Fruit fly (Drosophila melanogaster) whole organism, adult: ENCODE measurements around the gene CG17075.

Experiments
- CG11617 ChIP-seq: fragments of 200-800 bp; sonication (Bioruptor generic); optimal IDR thresholded peaks from 2 replicates; lab custom pipeline; 2017; ENCODE audit warnings: mild to moderate bottlenecking, missing biosample characterization, missing genetic modification reagents, missing genetic modification characterization
- CG12768 ChIP-seq: fragments of 200-800 bp; sonication (Bioruptor generic); optimal IDR thresholded peaks from 2 replicates; lab custom pipeline; 2017; ENCODE audit warnings: missing biosample characterization, missing genetic modification characterization, mild to moderate bottlenecking, moderate library complexity, missing genetic modification reagents
- CG14711 ChIP-seq: fragments of 200-800 bp; sonication (Bioruptor generic); optimal IDR thresholded peaks from 2 replicates; lab custom pipeline; 2018; ENCODE audit warnings: missing biosample characterization, mild to moderate bottlenecking, missing genetic modification characterization, moderate library complexity
- CG1620 ChIP-seq: fragments of 200-800 bp; sonication (Bioruptor generic); optimal IDR thresholded peaks from 2 replicates; lab custom pipeline; 2016; ENCODE audit warnings: missing biosample characterization, missing genetic modification characterization
- CG33017 ChIP-seq: fragments of 200-800 bp; sonication (Bioruptor generic); optimal IDR thresholded peaks from 2 replicates; lab custom pipeline; 2018; ENCODE audit warnings: missing biosample characterization, mild to moderate bottlenecking, missing genetic modification characterization, moderate library complexity
- CG5204 ChIP-seq: fragments of 200-800 bp; sonication (Bioruptor generic); optimal IDR thresholded peaks from 2 replicates; lab custom pipeline; 2016; ENCODE audit warnings: missing biosample characterization, missing genetic modification characterization
- CG7045 ChIP-seq: fragments of 200-800 bp; sonication (Bioruptor generic); optimal IDR thresholded peaks from 2 replicates; lab custom pipeline; 2017; ENCODE audit warnings: missing biosample characterization, mild to moderate bottlenecking, missing genetic modification characterization
- CG7101 ChIP-seq: fragments of 200-800 bp; sonication (Bioruptor generic); optimal IDR thresholded peaks from 2 replicates; lab custom pipeline; 2018; ENCODE audit warnings: missing biosample characterization, mild to moderate bottlenecking, missing genetic modification characterization, moderate library complexity
- Clk ChIP-seq: fragments of 200-800 bp; sonication (Bioruptor generic); optimal IDR thresholded peaks from 2 replicates; lab custom pipeline; 2017; ENCODE audit warnings: missing biosample characterization, missing genetic modification characterization
- Crg-1 ChIP-seq: fragments of 200-800 bp; sonication (Bioruptor generic); optimal IDR thresholded peaks from 2 replicates; lab custom pipeline; 2016; ENCODE audit warnings: missing biosample characterization, missing genetic modification characterization
- Hr96 ChIP-seq: fragments of 200-800 bp; sonication (Bioruptor generic); optimal IDR thresholded peaks from 2 replicates; lab custom pipeline; 2016; ENCODE audit warnings: missing biosample characterization, missing genetic modification characterization
- Mnt ChIP-seq: fragments of 200-800 bp; sonication (Bioruptor generic); optimal IDR thresholded peaks from 2 replicates; lab custom pipeline; 2016; ENCODE audit warnings: missing biosample characterization, mild to moderate bottlenecking, missing genetic modification characterization
- bab1 ChIP-seq: fragments of 200-800 bp; sonication (Bioruptor generic); optimal IDR thresholded peaks from 3 replicates; lab custom pipeline; 2019; ENCODE audit warnings: missing biosample characterization, mild to moderate bottlenecking, missing genetic modification characterization, moderate library complexity
- cic ChIP-seq: fragments of 200-800 bp; sonication (Bioruptor generic); optimal IDR thresholded peaks from 2 replicates; lab custom pipeline; 2017; ENCODE audit warnings: missing biosample characterization, mild to moderate bottlenecking, missing genetic modification characterization, moderate library complexity
- cnc ChIP-seq, 2 experiments: fragments of >200 bp; optimal IDR thresholded peaks; 2 replicates each; lab custom pipeline; 2017
- kay ChIP-seq: fragments of 200-800 bp; sonication (Bioruptor generic); peaks from one replicate; lab custom pipeline; 2016; ENCODE audit warnings: missing biosample characterization, missing genetic modification characterization, borderline replicate concordance
- ovo ChIP-seq: fragments of 200-800 bp; sonication (Bioruptor generic); optimal IDR thresholded peaks from 2 replicates; lab custom pipeline; 2016; ENCODE audit warnings: missing biosample characterization, missing genetic modification characterization
- pad ChIP-seq: fragments of 200-800 bp; sonication (Bioruptor generic); optimal IDR thresholded peaks from 3 replicates; lab custom pipeline; 2017; ENCODE audit warnings: missing biosample characterization, missing genetic modification characterization, mild to moderate bottlenecking, moderate library complexity, missing genetic modification reagents
- tj ChIP-seq: fragments of 200-800 bp; sonication (Bioruptor generic); optimal IDR thresholded peaks from 3 replicates; lab custom pipeline; 2017; ENCODE audit warnings: missing biosample characterization, mild to moderate bottlenecking, missing genetic modification characterization, moderate library complexity
- toe ChIP-seq: fragments of 200-800 bp; sonication (Bioruptor generic); optimal IDR thresholded peaks from 2 replicates; lab custom pipeline; 2016; ENCODE audit warnings: missing biosample characterization, missing genetic modification characterization

CG17075 gene

DNA sequence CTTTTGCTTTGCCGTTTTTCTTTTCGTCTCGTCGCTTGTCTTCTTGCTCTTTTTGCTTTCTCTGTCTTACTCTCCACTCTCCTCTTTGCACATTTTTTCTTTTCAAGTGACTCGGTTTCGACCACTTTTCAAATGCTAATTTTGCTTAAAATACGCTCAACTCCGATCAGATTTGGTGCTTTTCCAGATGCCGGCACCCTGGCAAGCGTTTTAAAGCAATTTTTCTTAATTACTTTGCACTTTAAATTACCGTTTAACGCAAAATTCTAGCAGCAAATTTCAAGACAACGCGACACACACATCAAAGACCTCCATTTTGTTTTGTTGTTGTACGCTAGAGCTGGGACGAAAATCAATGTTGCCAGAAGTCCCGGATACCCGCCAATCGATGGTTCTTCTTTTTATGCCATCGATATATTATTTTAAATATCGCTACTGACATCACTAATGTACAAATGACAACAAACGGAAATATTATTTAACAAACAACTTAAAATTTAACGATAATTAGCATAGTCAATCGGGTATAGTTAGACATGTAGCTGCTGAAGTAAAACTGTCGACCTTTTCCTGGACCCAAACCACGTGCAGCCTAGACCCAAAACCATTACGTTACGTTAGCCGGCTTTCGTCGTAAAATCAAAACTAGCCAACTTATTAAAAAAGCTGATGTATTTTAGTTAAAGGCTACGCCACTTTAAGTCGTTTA lies 16.6 kb downstream of the CG17075 start, which contains the start of gene kis:
TSS of gene kis (minus strand) at position 317 of the 709 bp plus-strand sequence.
- TF ChIP-seq CG14711 (no peak), CG7045 (GFP tag; lab: Kevin White, UChicago) (peak; percentile 24), CG11617 (GFP tag; lab: Kevin White, UChicago) (peak; percentile 46), Mnt (peak; percentile 75), kay (GFP tag; lab: Kevin White, UChicago) (no peak), Clk (GFP tag; lab: Kevin White, UChicago) (peak; percentile 9), cic (GFP tag; lab: Kevin White, UChicago) (no peak), CG7101 (tag; lab: Kevin White, UChicago) (peak; percentile 25), bab1 (GFP tag; lab: Kevin White, UChicago) (peak; percentile 75), Crg-1 (peak; percentile 34), pad (peak; percentile 23), Hr96 (GFP tag; lab: Kevin White, UChicago) (peak; percentile 56), ovo (GFP tag; lab: Kevin White, UChicago) (no peak), toe (GFP tag; lab: Kevin White, UChicago) (no peak), tj (GFP tag; lab: Kevin White, UChicago) (no peak), cnc (optimal IDR thresholded peaks at IDR 0.05; lab: Kevin White, UChicago) (no peak), CG12768 (GFP tag; lab: Kevin White, UChicago) (peak; percentile 8), CG5204 (GFP tag; lab: Kevin White, UChicago) (no peak), CG1620 (GFP tag; lab: Kevin White, UChicago) (peak; percentile 64), CG33017 (tag; lab: Kevin White, UChicago) (peak; percentile 46)

DNA sequence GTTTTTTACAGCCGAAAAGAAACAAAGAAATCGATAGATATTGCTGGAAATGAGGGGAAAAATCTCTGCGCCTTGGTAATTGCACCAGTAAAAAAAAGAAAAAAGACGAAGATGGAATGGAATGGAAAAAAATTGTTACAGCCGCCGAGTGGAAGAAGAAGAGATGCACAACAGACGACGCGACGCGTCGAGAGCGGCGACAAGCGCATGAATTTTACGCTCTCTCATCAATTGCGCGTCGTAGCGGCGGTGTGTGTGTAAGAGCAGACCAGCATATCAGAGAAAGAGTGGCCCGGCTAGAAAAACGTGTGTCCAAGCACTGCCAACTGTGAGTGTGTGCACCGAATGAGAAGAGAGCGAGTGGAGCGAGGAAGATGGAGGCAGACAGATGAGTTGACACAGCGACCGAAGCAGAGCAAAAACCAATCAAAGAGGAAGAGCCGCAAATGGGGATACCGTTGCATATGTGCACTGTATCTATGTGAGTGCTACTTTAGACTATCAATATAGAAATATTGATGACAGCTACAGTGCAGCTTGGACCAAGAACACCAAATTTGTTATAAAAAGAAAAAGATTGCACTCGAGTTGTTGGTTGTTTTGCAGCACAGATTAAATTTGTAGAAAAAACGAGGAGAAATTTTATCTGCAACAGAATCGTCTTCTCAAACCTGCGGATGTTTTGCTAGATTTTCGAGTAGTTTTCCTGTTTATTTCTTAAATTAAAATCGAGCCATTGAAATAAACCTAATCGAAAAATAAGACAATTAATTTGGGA lies 18.1 kb downstream of the CG17075 start:
- no peak for TF ChIP-seq bab1 (GFP tag; lab: Kevin White, UChicago)
- peak; percentile 76 for TF ChIP-seq pad
- peak; percentile 28 for TF ChIP-seq CG12768 (GFP tag; lab: Kevin White, UChicago)
- TF ChIP-seq CG33017 (tag; lab: Kevin White, UChicago): peak; percentile 11
- TF ChIP-seq toe (GFP tag; lab: Kevin White, UChicago): no peak
- peak; percentile 18 for TF ChIP-seq ovo (GFP tag; lab: Kevin White, UChicago)
- TF ChIP-seq cic (GFP tag; lab: Kevin White, UChicago): peak; percentile 32
- TF ChIP-seq CG7101 (tag; lab: Kevin White, UChicago): peak; percentile 21
- peak; percentile 35 for TF ChIP-seq CG14711
- TF ChIP-seq CG7045 (GFP tag; lab: Kevin White, UChicago): peak; percentile 60
- no peak for TF ChIP-seq kay (GFP tag; lab: Kevin White, UChicago)
- TF ChIP-seq Hr96 (GFP tag; lab: Kevin White, UChicago): peak; percentile 7
- no peak for TF ChIP-seq Clk (GFP tag; lab: Kevin White, UChicago)
- TF ChIP-seq CG5204 (GFP tag; lab: Kevin White, UChicago): no peak
- no peak for TF ChIP-seq CG1620 (GFP tag; lab: Kevin White, UChicago)
- TF ChIP-seq Crg-1: peak; percentile 22
- peak; percentile 25 for TF ChIP-seq tj (GFP tag; lab: Kevin White, UChicago)
- TF ChIP-seq cnc (optimal IDR thresholded peaks at IDR 0.05; lab: Kevin White, UChicago): no peak
- TF ChIP-seq CG11617 (GFP tag; lab: Kevin White, UChicago): no peak
- peak; percentile 32 for TF ChIP-seq Mnt

DNA sequence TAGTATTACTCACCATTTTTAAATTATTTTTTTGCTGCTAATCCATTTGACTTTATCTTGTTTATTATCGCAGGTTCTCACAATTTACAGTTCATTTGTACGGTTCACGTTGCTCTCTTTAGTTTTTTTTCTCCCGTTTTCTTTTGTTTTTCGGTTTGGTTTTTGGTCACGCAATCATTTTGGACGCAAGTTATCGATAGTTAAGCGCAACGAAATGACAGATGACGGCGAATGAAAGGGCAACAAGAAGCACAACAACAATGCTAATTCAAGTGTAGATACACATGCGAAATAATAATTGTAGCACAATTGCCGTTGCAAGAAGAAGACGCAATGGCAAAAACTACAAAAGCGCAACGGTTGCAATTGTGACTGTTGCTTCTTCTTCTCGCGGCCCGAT lies 18.7 kb downstream of the CG17075 start:
- TF ChIP-seq CG14711 (no peak), tj (GFP tag; lab: Kevin White, UChicago) (peak; percentile 72)

DNA sequence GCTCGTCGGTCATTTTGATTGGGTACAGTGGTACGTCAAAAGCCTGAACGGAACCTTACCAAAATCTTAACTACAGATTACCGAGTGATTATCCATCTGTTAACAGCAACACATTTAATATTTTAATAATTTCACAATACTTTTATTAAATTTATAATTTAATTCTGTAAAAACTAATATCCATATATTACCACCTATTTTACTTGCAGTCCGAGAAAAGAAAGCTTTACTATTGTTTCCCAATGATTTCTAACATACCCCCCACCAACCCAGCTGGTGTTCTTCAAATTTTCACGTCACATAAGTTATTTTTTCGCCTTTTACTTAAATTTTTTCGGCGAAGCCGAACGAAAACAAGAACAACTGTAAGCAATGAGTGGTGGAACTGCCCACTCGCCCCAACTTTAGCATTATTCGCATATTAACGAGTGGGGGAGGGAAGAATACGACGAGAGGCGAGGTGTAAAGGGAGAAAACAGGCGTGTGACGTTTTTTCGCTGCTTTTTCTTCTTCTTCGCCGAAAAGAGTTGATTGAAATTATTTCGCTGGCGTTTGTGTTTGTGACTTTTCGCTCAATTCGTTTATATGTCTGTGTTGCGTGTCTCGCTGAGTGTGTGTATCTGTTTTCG lies 19.3 kb downstream of the CG17075 start:
- TF ChIP-seq CG7101 (tag; lab: Kevin White, UChicago) (peak; percentile 17), Mnt (no peak), CG14711 (peak; percentile 24), tj (GFP tag; lab: Kevin White, UChicago) (peak; percentile 67), cic (GFP tag; lab: Kevin White, UChicago) (no peak)

DNA sequence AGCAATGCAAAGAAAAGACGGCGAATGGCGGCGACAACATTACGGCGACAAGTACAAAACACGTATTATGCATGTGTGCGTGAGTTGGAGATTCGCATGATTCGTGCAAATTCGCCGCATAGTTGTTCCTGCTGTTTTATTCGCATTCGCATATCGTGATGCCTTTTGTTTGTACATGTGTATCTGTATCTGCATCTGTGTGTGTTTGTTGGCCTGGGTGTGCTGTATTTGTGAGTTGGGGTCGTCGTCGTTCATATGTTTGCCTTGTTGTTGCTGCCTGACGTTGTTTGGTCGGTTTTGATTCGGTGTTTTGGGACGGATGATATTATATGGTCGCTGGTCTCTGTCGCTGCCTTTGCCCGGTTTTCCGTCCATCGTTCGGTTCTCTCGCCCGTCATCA lies 19.9 kb downstream of the CG17075 start:
- TF ChIP-seq pad: peak; percentile 35
- TF ChIP-seq CG11617 (GFP tag; lab: Kevin White, UChicago): no peak
